Worm (Caenorhabditis elegans) whole organism, L4 larva: ENCODE results near the gene nlp-21.

Source experiments
- unc-62 ChIP-seq, 3 experiments: fragments of 150-350 bp in 1 of 3; sonication (generic microtip); optimal IDR thresholded peaks in 2 of 3; peaks in 1 of 3; 1 replicate in 1 of 3; 2 replicates in 2 of 3; lab custom pipeline; 2014 to 2017; ENCODE audit warnings: missing biosample characterization in 3 of 3, missing genetic modification characterization in 3 of 3, missing genetic modification reagents in 3 of 3, missing genotype in 1 of 3
- ztf-7 ChIP-seq: fragments of 150-350 bp; optimal IDR thresholded peaks from 2 replicates; lab custom pipeline; 2014; ENCODE audit warnings: missing biosample characterization, missing genetic modification characterization

nlp-21 gene

ce11 chrIII:11341466-11341865 is 51.6 kb downstream of the nlp-21 start:
- TF ChIP-seq ztf-7 (tag; lab: Kevin White, UChicago) (no peak), unc-62 (GFP tag; optimal IDR thresholded peaks at IDR 0.05 in 1 of 2; lab: Kevin White, UChicago) (peak in 1 of 2 experiments; percentile 95), unc-62 (tag; optimal IDR thresholded peaks at IDR 0.05; lab: Kevin White, UChicago) (no peak)
